Worm (Caenorhabditis elegans) whole organism, midembryonic: ENCODE results near the gene K03B4.9.

Source experiments
- flt-1 ChIP-seq: fragments of 200-800 bp; sonication (Bioruptor generic); IDR thresholded peaks from 2 replicates; pipeline ENCODE4 v1.3.6; 2022; ENCODE audit warnings: missing genetic modification characterization, missing compliant biosample characterization
- ztf-23 ChIP-seq: fragments of 200-800 bp; sonication (Bioruptor generic); IDR thresholded peaks from 2 replicates; pipeline ENCODE4 v1.3.6; 2022; ENCODE audit warnings: missing genetic modification reagents, missing genetic modification characterization, missing compliant biosample characterization

ce11 chrV:4637153-4637552 is 35.2 kb downstream of the K03B4.9 start:
- TF ChIP-seq ztf-23 = no peak
- no peak for TF ChIP-seq flt-1 (GFP tag; lab: Robert Waterston, UW)
